Fruit fly (Drosophila melanogaster): ENCODE results near the gene CG13258.

Gene CG13258

DNA sequence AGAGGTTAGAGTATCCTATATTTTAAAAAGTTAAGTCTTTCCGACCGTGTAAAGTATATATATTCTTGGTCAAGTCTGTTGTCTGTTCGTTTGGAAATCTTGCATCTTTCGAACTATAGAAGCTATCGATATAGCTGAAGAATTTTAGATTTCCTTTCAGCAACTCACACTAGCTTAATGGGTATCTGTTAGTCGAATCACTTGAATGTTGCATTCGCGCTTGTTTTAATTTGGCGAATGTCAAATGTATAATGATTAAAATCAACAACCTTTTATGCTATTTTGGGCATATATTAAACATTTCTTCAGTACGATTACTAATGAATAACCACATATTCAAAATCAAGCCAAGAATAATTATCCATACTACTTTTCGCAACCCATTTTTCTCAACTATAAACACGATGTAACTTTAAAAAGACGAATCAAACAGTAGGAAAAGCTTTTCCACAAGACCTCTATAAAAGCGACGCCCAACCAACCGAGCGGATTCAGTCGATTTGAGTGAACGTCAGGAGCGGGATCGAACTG is 943 bp upstream of the CG13258 start, which contains the start of gene Cyp303a1:
Cyp303a1 (plus strand) TSS at position 481 of the 531 bp plus-strand sequence.
- TF ChIP-seq CG34367 (tag; optimal IDR thresholded peaks at IDR 0.05) (no peak), CG8159 (tag; optimal IDR thresholded peaks at IDR 0.05) (no peak), CG10348 (GFP tag; IDR thresholded peaks at IDR 0.05) (no peak), CG15710 (tag; optimal IDR thresholded peaks at IDR 0.05) (no peak), gl (tag; optimal IDR thresholded peaks at IDR 0.05) (no peak), CG32121 (GFP tag; IDR thresholded peaks at IDR 0.05) (no peak), D1 (tag; optimal IDR thresholded peaks at IDR 0.05) (no peak), Pif1A (GFP tag; optimal IDR thresholded peaks at IDR 0.05) (no peak), rn (GFP tag; IDR thresholded peaks at IDR 0.05) (no peak), CG12605 (GFP tag; IDR thresholded peaks at IDR 0.05) (no peak), fd96Ca (GFP tag; IDR thresholded peaks at IDR 0.05) (no peak), Ets98B (GFP tag; IDR thresholded peaks at IDR 0.05) (no peak), CG13204 (GFP tag; optimal IDR thresholded peaks at IDR 0.05) (no peak), CG8301 (tag; optimal IDR thresholded peaks at IDR 0.05) (no peak), Pif1B (GFP tag; optimal IDR thresholded peaks at IDR 0.05) (no peak), CG14655 (GFP tag; optimal IDR thresholded peaks at IDR 0.05) (no peak)

DNA sequence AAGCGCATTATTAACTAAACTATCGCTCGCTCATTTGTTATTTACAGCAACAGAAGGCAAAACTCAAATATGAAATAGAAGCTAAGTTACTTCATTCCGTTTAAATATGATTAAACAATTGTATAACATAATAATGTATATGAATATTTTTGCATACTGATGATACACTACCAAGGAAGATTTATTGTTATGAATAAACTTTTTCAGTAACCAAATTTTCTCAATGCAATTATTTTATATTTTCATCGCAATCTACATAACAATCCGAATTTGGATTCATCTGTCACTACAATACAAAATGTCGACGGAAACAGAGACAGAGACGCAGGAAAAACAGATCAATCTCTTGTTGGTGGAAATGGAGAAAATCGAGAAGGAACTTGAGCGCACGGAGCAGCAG is 1.8 kb downstream of the CG13258 start, which contains the start of gene CG17329:
CG17329 (plus strand) TSS at position 301 of the 400 bp plus-strand sequence.
- no peak for TF ChIP-seq D1 (tag; optimal IDR thresholded peaks at IDR 0.05)

DNA sequence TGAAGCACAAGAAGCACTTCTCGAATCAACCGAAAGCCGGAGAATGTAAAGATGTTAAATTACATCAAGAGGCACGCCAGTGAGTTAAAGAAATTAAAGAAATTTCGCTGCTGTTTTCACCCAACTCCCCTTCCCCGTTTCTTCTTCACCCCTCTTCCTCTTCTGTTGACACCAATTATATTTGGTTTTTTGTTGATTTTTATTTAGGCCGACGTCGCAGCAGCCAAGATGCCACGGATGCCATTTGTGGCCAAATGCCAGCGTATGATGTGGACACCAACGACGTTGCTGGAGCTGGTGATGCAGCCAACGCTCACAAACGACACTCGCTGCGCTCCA is 4.5 kb downstream of the CG13258 start:
- TF ChIP-seq CG15710 (tag; optimal IDR thresholded peaks at IDR 0.05): no peak
- no peak for TF ChIP-seq fd96Ca (GFP tag; IDR thresholded peaks at IDR 0.05)
- TF ChIP-seq CG8301 (tag; optimal IDR thresholded peaks at IDR 0.05): no peak
- no peak for TF ChIP-seq CG17806 (tag; optimal IDR thresholded peaks at IDR 0.05)
- TF ChIP-seq CG13204 (GFP tag; optimal IDR thresholded peaks at IDR 0.05): no peak
- no peak for TF ChIP-seq CG34367 (tag; optimal IDR thresholded peaks at IDR 0.05)
- TF ChIP-seq Ets98B (GFP tag; IDR thresholded peaks at IDR 0.05): no peak
- no peak for TF ChIP-seq Pif1B (GFP tag; optimal IDR thresholded peaks at IDR 0.05)
- TF ChIP-seq D1 (tag; optimal IDR thresholded peaks at IDR 0.05): no peak
- no peak for TF ChIP-seq EcR (GFP tag; optimal IDR thresholded peaks at IDR 0.05)
- no peak for TF ChIP-seq CG4496 (GFP tag; IDR thresholded peaks at IDR 0.05)

DNA sequence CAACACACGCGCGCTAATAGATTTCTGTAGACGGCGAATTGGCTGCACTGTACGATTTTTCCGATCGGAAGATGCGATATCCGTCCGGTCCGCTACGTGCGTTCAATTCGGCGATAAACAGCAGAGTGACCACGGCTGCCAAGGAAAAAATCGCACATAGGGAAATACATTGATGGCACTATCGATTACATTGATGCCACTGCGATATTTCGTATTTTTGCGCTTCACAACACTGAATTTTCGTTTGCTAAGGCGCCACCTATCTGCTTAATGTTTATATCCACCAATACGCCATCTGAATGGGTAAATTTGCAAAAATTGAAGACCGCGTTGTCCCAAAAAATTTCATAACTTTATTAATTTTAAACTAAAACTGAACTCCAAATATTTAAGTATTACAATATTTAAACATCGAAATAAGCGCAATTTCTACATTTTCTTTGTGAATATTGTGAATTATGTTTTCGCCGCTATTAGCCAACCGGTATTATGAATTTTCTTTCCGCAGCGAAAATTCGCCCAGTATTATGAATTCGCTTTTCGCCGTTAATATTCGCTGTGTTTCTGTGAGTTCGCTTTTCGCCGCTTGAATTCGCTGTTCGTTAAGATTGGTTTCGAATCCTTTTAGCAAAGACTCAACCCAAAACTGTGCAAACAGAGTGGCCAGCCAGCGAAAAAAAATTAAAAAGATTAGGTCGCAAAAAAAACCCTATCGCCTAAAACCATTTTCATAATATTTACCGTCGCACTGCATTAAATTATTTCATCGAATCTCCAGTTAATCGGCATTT is 5.0 kb downstream of the CG13258 start, which contains the start of the genes crp and pkaap:
crp (minus strand) TSS at position 129 of the 791 bp plus-strand sequence.
pkaap (plus strand) TSS at position 689 of the 791 bp plus-strand sequence.
- no peak for TF ChIP-seq CG14655 (GFP tag; optimal IDR thresholded peaks at IDR 0.05)
- TF ChIP-seq Snoo (tag; optimal IDR thresholded peaks at IDR 0.05): peak; percentile 57
- TF ChIP-seq CG8159 (tag; optimal IDR thresholded peaks at IDR 0.05): peak; percentile 50
- TF ChIP-seq CG8301 (tag; optimal IDR thresholded peaks at IDR 0.05): no peak
- peak; percentile 48 for TF ChIP-seq CG13204 (GFP tag; optimal IDR thresholded peaks at IDR 0.05)
- TF ChIP-seq Ets98B (GFP tag; IDR thresholded peaks at IDR 0.05): no peak
- no peak for TF ChIP-seq fd96Ca (GFP tag; IDR thresholded peaks at IDR 0.05)
- peak; percentile 64 for TF ChIP-seq Pif1B (GFP tag; optimal IDR thresholded peaks at IDR 0.05)
- TF ChIP-seq CG4496 (GFP tag; IDR thresholded peaks at IDR 0.05): no peak
- peak; percentile 1 for TF ChIP-seq CG17806 (tag; optimal IDR thresholded peaks at IDR 0.05)
- TF ChIP-seq gl (tag; optimal IDR thresholded peaks at IDR 0.05): peak; percentile 18
- TF ChIP-seq CG15710 (tag; optimal IDR thresholded peaks at IDR 0.05): peak; percentile 12
- no peak for TF ChIP-seq D1 (tag; optimal IDR thresholded peaks at IDR 0.05)
- TF ChIP-seq CG34367 (tag; optimal IDR thresholded peaks at IDR 0.05): peak; percentile 34

DNA sequence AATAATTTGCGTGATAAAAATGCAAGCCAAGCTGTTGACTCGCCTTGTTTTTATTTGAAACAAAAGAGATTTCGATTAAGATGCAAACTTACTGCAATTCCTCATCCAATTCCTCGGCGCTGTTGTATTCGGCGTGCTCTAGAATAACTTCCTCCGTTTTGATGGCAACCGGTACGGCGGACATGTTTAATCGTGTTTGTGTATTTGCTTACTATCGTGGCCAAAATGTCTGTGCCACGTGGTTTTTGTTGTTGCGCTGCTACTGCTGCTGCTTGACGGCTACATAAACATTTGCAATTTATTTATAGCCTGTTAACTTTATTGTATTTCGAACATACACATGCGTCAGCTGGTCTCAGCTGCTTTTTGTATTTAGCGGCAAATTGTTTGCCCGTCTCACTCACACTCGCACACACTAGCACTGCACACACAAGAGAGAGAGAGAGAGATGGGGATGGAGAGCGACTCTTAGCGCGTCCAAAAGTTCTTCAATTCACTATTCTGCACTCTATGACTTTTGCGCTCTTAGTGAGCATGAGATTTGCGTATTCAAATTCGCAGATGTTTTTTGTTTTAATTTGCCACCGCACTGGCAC is 5.7 kb downstream of the CG13258 start:
- TF ChIP-seq Pif1B (GFP tag; optimal IDR thresholded peaks at IDR 0.05): no peak

DNA sequence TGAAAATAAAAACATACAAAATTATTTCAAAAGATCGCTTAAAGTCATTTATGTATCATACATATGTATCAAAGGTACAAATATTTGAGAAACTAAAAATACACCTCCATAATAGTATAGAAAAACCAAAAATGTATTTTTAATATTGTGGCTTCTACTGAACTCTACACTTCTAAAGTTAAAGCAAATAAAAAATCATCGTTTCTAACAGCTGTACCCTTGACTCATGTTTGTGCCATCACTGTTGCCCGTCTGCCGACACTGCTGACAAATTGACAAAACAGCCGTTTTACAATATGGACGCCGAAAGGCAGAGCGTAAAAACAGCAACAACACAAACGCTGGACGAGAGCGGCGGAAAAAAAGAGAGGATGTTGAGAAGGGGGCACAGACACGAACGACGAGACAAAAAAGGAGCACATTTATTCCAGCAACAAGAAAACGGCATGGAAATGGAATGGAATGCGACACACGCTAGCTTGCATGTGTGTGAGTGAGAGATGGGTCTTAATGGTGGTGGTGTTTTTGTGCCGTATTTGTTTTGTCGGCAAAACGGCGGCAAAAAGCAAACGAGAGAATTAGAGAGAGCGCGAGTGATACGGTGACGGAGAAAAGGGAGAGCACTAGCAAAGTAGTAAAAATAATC is 6.3 kb downstream of the CG13258 start:
- TF ChIP-seq CG17806 (tag; optimal IDR thresholded peaks at IDR 0.05) (peak; percentile 75), Snoo (tag; optimal IDR thresholded peaks at IDR 0.05) (peak; percentile 49), CG32121 (GFP tag; IDR thresholded peaks at IDR 0.05) (no peak), Ets98B (GFP tag; IDR thresholded peaks at IDR 0.05) (no peak), gl (tag; optimal IDR thresholded peaks at IDR 0.05) (peak; percentile 76), CG13204 (GFP tag; optimal IDR thresholded peaks at IDR 0.05) (peak; percentile 71), EcR (GFP tag; optimal IDR thresholded peaks at IDR 0.05) (peak; percentile 57), CG4496 (GFP tag; IDR thresholded peaks at IDR 0.05) (no peak), CG9948 (tag; optimal IDR thresholded peaks at IDR 0.05) (peak; percentile 74), rn (GFP tag; IDR thresholded peaks at IDR 0.05) (no peak), D1 (tag; optimal IDR thresholded peaks at IDR 0.05) (no peak), CG10348 (GFP tag; IDR thresholded peaks at IDR 0.05) (no peak), CG15710 (tag; optimal IDR thresholded peaks at IDR 0.05) (peak; percentile 62), CG8159 (tag; optimal IDR thresholded peaks at IDR 0.05) (peak; percentile 80), Pif1A (GFP tag; optimal IDR thresholded peaks at IDR 0.05) (peak; percentile 83), CG14655 (GFP tag; optimal IDR thresholded peaks at IDR 0.05) (peak; percentile 81), CG12605 (GFP tag; IDR thresholded peaks at IDR 0.05) (no peak), CG8301 (tag; optimal IDR thresholded peaks at IDR 0.05) (peak; percentile 79), fd96Ca (GFP tag; IDR thresholded peaks at IDR 0.05) (no peak), Pif1B (GFP tag; optimal IDR thresholded peaks at IDR 0.05) (peak; percentile 79), CG34367 (tag; optimal IDR thresholded peaks at IDR 0.05) (peak; percentile 60)

All from whole organism, pupa.